Fruit fly (Drosophila melanogaster) whole organism, embryonic: ENCODE measurements around the gene CG7408.

Experiments used
- CG10209 ChIP-seq: fragments of 200-800 bp; sonication (Bioruptor generic); optimal IDR thresholded peaks from 3 replicates; lab custom pipeline; 2017; ENCODE audit warnings: missing biosample characterization, mild to moderate bottlenecking, missing genetic modification characterization, missing genetic modification reagents
- CG10431 ChIP-seq: fragments of 200-800 bp; sonication (Bioruptor generic); optimal IDR thresholded peaks from 3 replicates; lab custom pipeline; 2018; ENCODE audit warnings: missing biosample characterization, mild to moderate bottlenecking, missing genetic modification characterization
- CG11456 ChIP-seq: fragments of 200-800 bp; sonication (Bioruptor generic); IDR thresholded peaks from 3 replicates; pipeline ENCODE4 v1.3.6; 2022; ENCODE audit warnings: missing biosample characterization, missing genetic modification characterization
- CG11695 ChIP-seq: fragments of 200-800 bp; sonication (Bioruptor generic); IDR thresholded peaks from 3 replicates; pipeline ENCODE4 v1.3.6; 2022; ENCODE audit warnings: missing biosample characterization, missing genetic modification characterization
- CG12071 ChIP-seq: fragments of 200-800 bp; sonication (Bioruptor generic); optimal IDR thresholded peaks from 3 replicates; lab custom pipeline; 2018; ENCODE audit warnings: missing biosample characterization, mild to moderate bottlenecking, missing genetic modification characterization
- CG12219 ChIP-seq: fragments of 200-800 bp; sonication (Bioruptor generic); optimal IDR thresholded peaks from 3 replicates; lab custom pipeline; 2018; ENCODE audit warnings: missing biosample characterization, mild to moderate bottlenecking, missing genetic modification characterization
- CG14441 ChIP-seq: fragments of 200-800 bp; sonication (Bioruptor generic); IDR thresholded peaks from 2 replicates; pipeline ENCODE4 v1.3.6; 2022; ENCODE audit warnings: missing biosample characterization, missing genetic modification characterization
- CG15011 ChIP-seq: fragments of 200-800 bp; sonication (Bioruptor generic); optimal IDR thresholded peaks from 3 replicates; lab custom pipeline; 2018; ENCODE audit warnings: missing biosample characterization, mild to moderate bottlenecking, missing genetic modification characterization
- CG16813 ChIP-seq: fragments of 200-800 bp; sonication (Bioruptor generic); IDR thresholded peaks from 3 replicates; pipeline ENCODE4 v1.3.6; 2022; ENCODE audit warnings: missing biosample characterization, missing genetic modification characterization; ENCODE audit not compliant: partially characterized antibody
- CG17186 ChIP-seq: fragments of 200-800 bp; sonication (Bioruptor generic); optimal IDR thresholded peaks from 3 replicates; lab custom pipeline; 2017; ENCODE audit warnings: missing biosample characterization, missing genetic modification reagents, missing genetic modification characterization
- CG17328 ChIP-seq: fragments of 200-800 bp; sonication (Bioruptor generic); IDR thresholded peaks from 2 replicates; pipeline ENCODE4 v1.3.6; 2022; ENCODE audit warnings: missing biosample characterization, missing genetic modification characterization
- CG30020 ChIP-seq: fragments of 200-800 bp; optimal IDR thresholded peaks from 2 replicates; lab custom pipeline; 2019; ENCODE audit warnings: missing biosample characterization, mild to moderate bottlenecking, missing genetic modification characterization, moderate library complexity
- CG3065 ChIP-seq: fragments of 200-800 bp; sonication (Bioruptor generic); optimal IDR thresholded peaks from 2 replicates; lab custom pipeline; 2016; ENCODE audit warnings: missing biosample characterization, missing genetic modification characterization
- CG31388 ChIP-seq: fragments of 200-800 bp; sonication (Bioruptor generic); optimal IDR thresholded peaks from 2 replicates; lab custom pipeline; 2016; ENCODE audit warnings: missing biosample characterization, missing genetic modification characterization
- CG4730 ChIP-seq: fragments of 200-800 bp; sonication (Bioruptor generic); IDR thresholded peaks from 2 replicates; pipeline ENCODE4 v1.3.6; 2022; ENCODE audit warnings: missing biosample characterization, missing genetic modification characterization
- CG4854 ChIP-seq: fragments of 200-800 bp; sonication (Bioruptor generic); optimal IDR thresholded peaks from 2 replicates; lab custom pipeline; 2016; ENCODE audit warnings: missing biosample characterization, missing genetic modification characterization, inconsistent platforms
- CG6813 ChIP-seq: fragments of 200-800 bp; sonication (Bioruptor generic); optimal IDR thresholded peaks from 2 replicates; lab custom pipeline; 2017; ENCODE audit warnings: missing biosample characterization, missing genetic modification characterization, mild to moderate bottlenecking, moderate library complexity, missing genetic modification reagents
- CG8388 ChIP-seq: fragments of 200-800 bp; sonication (Bioruptor generic); optimal IDR thresholded peaks from 2 replicates; lab custom pipeline; 2019; ENCODE audit warnings: missing biosample characterization, mild to moderate bottlenecking, missing genetic modification characterization, moderate library complexity
- CG8765 ChIP-seq: fragments of 200-800 bp; sonication (Bioruptor generic); IDR thresholded peaks from 2 replicates; pipeline ENCODE4 v1.3.6; 2022; ENCODE audit warnings: missing biosample characterization, missing genetic modification characterization
- CG9876 ChIP-seq: fragments of 200-800 bp; sonication (Bioruptor generic); optimal IDR thresholded peaks from 2 replicates; lab custom pipeline; 2016; ENCODE audit warnings: missing biosample characterization, missing genetic modification characterization
- D19A ChIP-seq: fragments of 200-800 bp; optimal IDR thresholded peaks from 3 replicates; lab custom pipeline; 2019; ENCODE audit warnings: missing biosample characterization, mild to moderate bottlenecking, missing genetic modification characterization, moderate library complexity
- D19B ChIP-seq: fragments of 200-800 bp; sonication (Bioruptor generic); optimal IDR thresholded peaks from 2 replicates; lab custom pipeline; 2017; ENCODE audit warnings: missing biosample characterization, mild to moderate bottlenecking, missing genetic modification characterization
- Doc2 ChIP-seq: fragments of 200-800 bp; sonication (Bioruptor generic); IDR thresholded peaks from 2 replicates; pipeline ENCODE4 v1.3.6; 2022; ENCODE audit warnings: missing biosample characterization, missing genetic modification characterization
- Ets97D ChIP-seq: fragments of 200-800 bp; sonication (Bioruptor generic); optimal IDR thresholded peaks from 3 replicates; lab custom pipeline; 2016; ENCODE audit warnings: missing biosample characterization, missing genetic modification characterization
- Lim3 ChIP-seq: fragments of 200-800 bp; sonication (Bioruptor generic); IDR thresholded peaks from 2 replicates; pipeline ENCODE4 v1.3.6; 2022; ENCODE audit warnings: missing biosample characterization, missing genetic modification characterization
- Neu2 ChIP-seq: fragments of 200-800 bp; sonication (Bioruptor generic); optimal IDR thresholded peaks from 3 replicates; lab custom pipeline; 2016; ENCODE audit warnings: missing biosample characterization, missing genetic modification characterization, borderline replicate concordance
- Nf-YA ChIP-seq: fragments of 200-800 bp; sonication (Bioruptor generic); IDR thresholded peaks from 2 replicates; pipeline ENCODE4 v1.3.6; 2022; ENCODE audit warnings: missing biosample characterization, missing genetic modification characterization
- PHDP ChIP-seq: fragments of 200-800 bp; sonication (Bioruptor generic); optimal IDR thresholded peaks from 3 replicates; lab custom pipeline; 2018; ENCODE audit warnings: missing biosample characterization, mild to moderate bottlenecking, missing genetic modification characterization, moderate library complexity
- Pdp1 ChIP-seq, 2 experiments: fragments of 200-800 bp; sonication (Bioruptor generic); optimal IDR thresholded peaks; 3 replicates each; lab custom pipeline; 2016; ENCODE audit warnings: missing biosample characterization in 2 of 2, missing genetic modification characterization in 2 of 2, mild to moderate bottlenecking in 1 of 2, moderate library complexity in 1 of 2
- Six4 ChIP-seq: fragments of 200-800 bp; sonication (Bioruptor generic); optimal IDR thresholded peaks from 2 replicates; lab custom pipeline; 2016; ENCODE audit warnings: missing biosample characterization, missing genetic modification characterization
- cg ChIP-seq: fragments of 200-800 bp; sonication (Bioruptor generic); optimal IDR thresholded peaks from 3 replicates; lab custom pipeline; 2019; ENCODE audit warnings: missing biosample characterization, mild to moderate bottlenecking, missing genetic modification characterization, moderate library complexity
- ci ChIP-seq: fragments of 200-800 bp; sonication (Bioruptor generic); IDR thresholded peaks from 3 replicates; pipeline ENCODE4 v1.3.6; 2022; ENCODE audit warnings: missing biosample characterization, missing genetic modification characterization
- dimm ChIP-seq: fragments of 200-800 bp; sonication (Bioruptor generic); IDR thresholded peaks from 2 replicates; pipeline ENCODE4 v1.3.6; 2022; ENCODE audit warnings: missing biosample characterization, missing genetic modification characterization
- dmrt11E ChIP-seq: fragments of 200-800 bp; sonication (Bioruptor generic); optimal IDR thresholded peaks from 3 replicates; lab custom pipeline; 2018; ENCODE audit warnings: missing biosample characterization, mild to moderate bottlenecking, missing genetic modification characterization, moderate library complexity
- dpn ChIP-seq, 2 experiments: fragments of 200-800 bp; sonication (Bioruptor generic); optimal IDR thresholded peaks; 3 replicates each; lab custom pipeline; 2016; ENCODE audit warnings: missing biosample characterization in 2 of 2, missing genetic modification characterization in 2 of 2
- eve ChIP-seq, 2 experiments: fragments of >200 bp; optimal IDR thresholded peaks; 2 replicates each; lab custom pipeline; 2017; ENCODE audit warnings: missing biosample characterization in 2 of 2, missing genetic modification characterization in 2 of 2
- fd64A ChIP-seq: fragments of 200-800 bp; sonication (Bioruptor generic); optimal IDR thresholded peaks from 3 replicates; lab custom pipeline; 2018; ENCODE audit warnings: missing biosample characterization, mild to moderate bottlenecking, missing genetic modification characterization
- gt ChIP-seq: fragments of 200-800 bp; sonication (Bioruptor generic); IDR thresholded peaks from 2 replicates; pipeline ENCODE4 v1.3.6; 2022; ENCODE audit warnings: missing biosample characterization, missing genetic modification characterization
- luna ChIP-seq: fragments of 200-800 bp; sonication (Bioruptor generic); optimal IDR thresholded peaks from 2 replicates; lab custom pipeline; 2016; ENCODE audit warnings: missing biosample characterization, missing genetic modification characterization
- nerfin-1 ChIP-seq: fragments of 200-800 bp; sonication (Bioruptor generic); optimal IDR thresholded peaks from 3 replicates; lab custom pipeline; 2019; ENCODE audit warnings: missing biosample characterization, mild to moderate bottlenecking, missing genetic modification characterization, moderate library complexity
- org-1 ChIP-seq: fragments of 200-800 bp; sonication (Bioruptor generic); optimal IDR thresholded peaks from 2 replicates; lab custom pipeline; 2017; ENCODE audit warnings: missing biosample characterization, missing genetic modification characterization
- pfk ChIP-seq: fragments of 200-800 bp; sonication (Bioruptor generic); optimal IDR thresholded peaks from 2 replicates; lab custom pipeline; 2018; ENCODE audit warnings: missing biosample characterization, mild to moderate bottlenecking, missing genetic modification characterization, moderate library complexity
- pnt ChIP-seq: fragments of 200-800 bp; sonication (Bioruptor generic); optimal IDR thresholded peaks from 3 replicates; lab custom pipeline; 2016; ENCODE audit warnings: missing biosample characterization, missing genetic modification characterization
- psq ChIP-seq: fragments of 200-800 bp; sonication (Bioruptor generic); optimal IDR thresholded peaks from 2 replicates; lab custom pipeline; 2017; ENCODE audit warnings: missing biosample characterization, missing genetic modification characterization
- ro ChIP-seq: fragments of 200-800 bp; sonication (Bioruptor generic); IDR thresholded peaks from 2 replicates; pipeline ENCODE4 v1.3.6; 2022; ENCODE audit warnings: missing biosample characterization, missing genetic modification characterization
- row ChIP-seq: fragments of 200-800 bp; sonication (Bioruptor generic); IDR thresholded peaks from 3 replicates; pipeline ENCODE4 v1.3.6; 2022; ENCODE audit warnings: missing biosample characterization, missing genetic modification characterization
- tup ChIP-seq: fragments of 200-800 bp; sonication (Bioruptor generic); optimal IDR thresholded peaks from 2 replicates; lab custom pipeline; 2016; ENCODE audit warnings: missing biosample characterization, mild to moderate bottlenecking, missing genetic modification characterization, moderate library complexity
- unpg ChIP-seq: fragments of 200-800 bp; sonication (Bioruptor generic); optimal IDR thresholded peaks from 3 replicates; lab custom pipeline; 2018; ENCODE audit warnings: missing biosample characterization, mild to moderate bottlenecking, missing genetic modification characterization, moderate library complexity
- wek ChIP-seq: fragments of 200-800 bp; sonication (Bioruptor generic); optimal IDR thresholded peaks from 3 replicates; lab custom pipeline; 2018; ENCODE audit warnings: missing biosample characterization, mild to moderate bottlenecking, missing genetic modification characterization, moderate library complexity

Gene CG7408

dm6 chr3L:17856655-17857479 is 22.0 kb upstream of the CG7408 start, which contains the start of gene CG5535 (continued):
- peak; percentile 76 for TF ChIP-seq Six4 (GFP tag; lab: Kevin White, UChicago)
- TF ChIP-seq eve (GFP tag; optimal IDR thresholded peaks at IDR 0.05; lab: Kevin White, UChicago) = no peak
- TF ChIP-seq Nf-YA (GFP tag; lab: Robert Waterston, UW) = peak; percentile 29; the same call in 1 of the 2 replicates
- peak; percentile 81 for TF ChIP-seq CG8388
- TF ChIP-seq CG3065 (GFP tag; lab: Kevin White, UChicago) = no peak
- TF ChIP-seq CG9876 = peak; percentile 28
- TF ChIP-seq D19B = peak; percentile 49
- TF ChIP-seq CG31388 = no peak
- peak; percentile 74 for TF ChIP-seq PHDP
- no peak; the same call in 1 of the 2 replicates for TF ChIP-seq ro (GFP tag; lab: Robert Waterston, UW)
- TF ChIP-seq CG4854 (GFP tag; lab: Kevin White, UChicago) = no peak
- TF ChIP-seq CG11456 (GFP tag; lab: Robert Waterston, UW) = peak; percentile 77
- TF ChIP-seq CG12219 (GFP tag; lab: Kevin White, UChicago) = peak; percentile 49
- TF ChIP-seq pnt (GFP tag; lab: Kevin White, UChicago) = peak; percentile 42
- no peak for TF ChIP-seq tup (GFP tag; lab: Kevin White, UChicago)
- TF ChIP-seq CG14441 = peak; percentile 76
- no peak for TF ChIP-seq Doc2 (GFP tag; lab: Robert Waterston, UW)
- TF ChIP-seq unpg (GFP tag; lab: Kevin White, UChicago) = peak; percentile 76
- TF ChIP-seq CG4730 (GFP tag; lab: Robert Waterston, UW) = peak; percentile 44
- peak; percentile 88 for TF ChIP-seq row (GFP tag; lab: Robert Waterston, UW)
- TF ChIP-seq dpn (GFP tag; optimal IDR thresholded peaks at IDR 0.05; lab: Kevin White, UChicago) = peak; percentile 20 to 75
- TF ChIP-seq org-1 (GFP tag; lab: Kevin White, UChicago) = peak; percentile 82
- TF ChIP-seq CG10209 (GFP tag; lab: Kevin White, UChicago) = peak; percentile 88
- TF ChIP-seq nerfin-1 (tag; lab: Kevin White, UChicago) = peak; percentile 83
- 0 out of 2 replicates have a peak, but pooled peaks have one; percentile 17 for TF ChIP-seq CG8765
- TF ChIP-seq CG17328 = peak; percentile 69
- TF ChIP-seq luna (GFP tag; lab: Kevin White, UChicago) = no peak
- peak; percentile 59 for TF ChIP-seq CG10431 (GFP tag; lab: Kevin White, UChicago)
- no peak for TF ChIP-seq CG16813
- peak; percentile 93 for TF ChIP-seq ci (GFP tag; lab: Robert Waterston, UW)
- TF ChIP-seq wek (GFP tag; lab: Kevin White, UChicago) = no peak
- no peak for TF ChIP-seq dimm
- TF ChIP-seq pfk (GFP tag; lab: Kevin White, UChicago) = no peak
- peak; percentile 70 for TF ChIP-seq CG30020
- TF ChIP-seq cg (GFP tag; lab: Kevin White, UChicago) = peak; percentile 4
- peak; percentile 71 for TF ChIP-seq CG6813 (GFP tag; lab: Kevin White, UChicago)
- no peak for TF ChIP-seq fd64A (GFP tag; lab: Kevin White, UChicago)
- no peak for TF ChIP-seq CG17186 (GFP tag; lab: Kevin White, UChicago)
- TF ChIP-seq CG15011 = peak; percentile 42
- peak; percentile 75 for TF ChIP-seq D19A
- TF ChIP-seq CG12071 (GFP tag; lab: Kevin White, UChicago) = peak; percentile 63
- TF ChIP-seq dmrt11E (tag; lab: Kevin White, UChicago) = peak; percentile 77
- peak; percentile 36 for TF ChIP-seq psq (GFP tag; lab: Kevin White, UChicago)
- peak; percentile 45 to 80 for TF ChIP-seq Pdp1 (GFP tag; optimal IDR thresholded peaks at IDR 0.05; lab: Kevin White, UChicago)
- no peak for TF ChIP-seq Ets97D
- no peak for TF ChIP-seq Neu2 (GFP tag; lab: Kevin White, UChicago)
- no peak; the same call in 1 of the 2 replicates for TF ChIP-seq gt (GFP tag; lab: Robert Waterston, UW)
- peak; percentile 44; the same call in 1 of the 3 replicates for TF ChIP-seq CG11695
- no peak for TF ChIP-seq Lim3
